Fruit fly (Drosophila melanogaster): ENCODE measurements around the gene nau.

nau gene

DNA sequence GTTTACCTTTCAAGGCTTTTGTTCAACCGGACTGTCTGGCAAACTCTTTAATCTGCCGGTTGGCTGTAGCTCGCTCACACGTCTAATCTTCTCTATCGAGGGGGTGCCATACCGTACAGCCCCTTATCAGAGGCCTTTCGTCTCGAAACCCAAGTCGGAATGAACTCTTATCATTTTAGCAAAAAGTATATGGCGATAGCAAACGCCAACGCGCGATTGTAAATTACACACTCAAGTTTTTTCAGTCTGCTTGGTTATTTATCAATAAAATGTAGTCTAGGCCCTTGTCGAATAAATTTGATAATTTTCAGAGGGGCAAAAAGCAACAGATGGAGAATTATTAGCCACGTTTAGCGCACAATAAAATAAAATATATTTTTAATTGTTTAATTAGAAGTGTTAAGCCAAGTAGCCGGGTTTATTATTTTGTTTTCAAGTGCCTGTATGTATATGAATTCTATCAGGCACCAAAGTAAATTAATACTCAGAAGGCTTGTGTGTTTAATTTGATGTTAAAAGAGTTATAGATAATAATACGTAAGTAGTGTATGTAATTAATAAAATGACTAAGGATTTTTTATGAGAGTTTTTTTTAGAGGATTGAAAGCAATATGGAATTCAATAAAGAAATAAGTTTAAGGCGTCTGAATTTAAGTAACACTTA is 6.8 kb upstream of the nau start (continued):
- TF ChIP-seq zen (tag; optimal IDR thresholded peaks at IDR 0.05) (no peak), CG12104 (GFP tag; optimal IDR thresholded peaks at IDR 0.05) (no peak), YL-1 (GFP tag; optimal IDR thresholded peaks at IDR 0.05) (no peak), CG8290 (GFP tag; optimal IDR thresholded peaks at IDR 0.05) (no peak), CG8290 (tag; optimal IDR thresholded peaks at IDR 0.05) (peak in 1 of 2 experiments; percentile 8), zfh1 (GFP tag; IDR thresholded peaks at IDR 0.05) (no peak), ab (GFP tag; optimal IDR thresholded peaks at IDR 0.05) (no peak), peb (GFP tag; IDR thresholded peaks at IDR 0.05) (no peak), odd (GFP tag; optimal IDR thresholded peaks at IDR 0.05) (no peak), CG4424 (GFP tag; optimal IDR thresholded peaks at IDR 0.05) (no peak), CG3995 (GFP tag; optimal IDR thresholded peaks at IDR 0.05) (no peak), CG6854 (GFP tag; optimal IDR thresholded peaks at IDR 0.05) (no peak), CG7839 (tag; optimal IDR thresholded peaks at IDR 0.05) (no peak), CG3847 (GFP tag; IDR thresholded peaks at IDR 0.05) (no peak), CG2199 (GFP tag; IDR thresholded peaks at IDR 0.05) (no peak), pho (GFP tag; optimal IDR thresholded peaks at IDR 0.05) (no peak), chinmo (GFP tag; IDR thresholded peaks at IDR 0.05; ENCODE audit: partially characterized antibody) (0 out of 4 replicates have a peak, but pooled peaks have one; percentile 16), sens-2 (GFP tag; IDR thresholded peaks at IDR 0.05) (no peak), CG1647 (GFP tag; optimal IDR thresholded peaks at IDR 0.05) (no peak), so (GFP tag; IDR thresholded peaks at IDR 0.05) (no peak), ro (GFP tag; IDR thresholded peaks at IDR 0.05) (no peak), Atf3 (GFP tag; optimal IDR thresholded peaks at IDR 0.05) (no peak), ranshi (GFP tag; IDR thresholded peaks at IDR 0.05) (no peak), ewg (GFP tag; optimal IDR thresholded peaks at IDR 0.05) (no peak), CG9609 (GFP tag; optimal IDR thresholded peaks at IDR 0.05) (no peak), CG17829 (tag; optimal IDR thresholded peaks at IDR 0.05) (no peak), pum (GFP tag; optimal IDR thresholded peaks at IDR 0.05) (no peak), oc (tag; optimal IDR thresholded peaks at IDR 0.05) (no peak), cwo (GFP tag; optimal IDR thresholded peaks at IDR 0.05) (peak; percentile 39), CG18262 (tag; optimal IDR thresholded peaks at IDR 0.05) (no peak), ssp (GFP tag; IDR thresholded peaks at IDR 0.05) (no peak), Hr39 (optimal IDR thresholded peaks at IDR 0.05) (no peak), Adf1 (GFP tag; IDR thresholded peaks at IDR 0.05) (no peak; the same call in 1 of the 2 replicates), CHES-1-like (GFP tag; optimal IDR thresholded peaks at IDR 0.05) (no peak), CG6689 (GFP tag; IDR thresholded peaks at IDR 0.05) (no peak), br (optimal IDR thresholded peaks at IDR 0.05) (no peak), CG10147 (GFP tag; optimal IDR thresholded peaks at IDR 0.05) (no peak), ftz-f1 (GFP tag; optimal IDR thresholded peaks at IDR 0.05) (no peak), chm (GFP tag; IDR thresholded peaks at IDR 0.05) (no peak; the same call in 1 of the 2 replicates), CG8478 (optimal IDR thresholded peaks at IDR 0.05) (no peak), CG30020 (tag; optimal IDR thresholded peaks at IDR 0.05) (no peak), CG32772 (GFP tag; IDR thresholded peaks at IDR 0.05) (no peak), eve (GFP tag; optimal IDR thresholded peaks at IDR 0.05) (no peak), crc (GFP tag; optimal IDR thresholded peaks at IDR 0.05) (no peak), grn (GFP tag; optimal IDR thresholded peaks at IDR 0.05) (peak; percentile 73), CG17802 (tag; optimal IDR thresholded peaks at IDR 0.05) (no peak), CG6765 (GFP tag; optimal IDR thresholded peaks at IDR 0.05) (no peak), Hr51 (GFP tag; optimal IDR thresholded peaks at IDR 0.05) (no peak), HLH54F (GFP tag; optimal IDR thresholded peaks at IDR 0.05) (no peak), vnd (GFP tag; IDR thresholded peaks at IDR 0.05; ENCODE audit: partially characterized antibody) (no peak), ara (GFP tag; IDR thresholded peaks at IDR 0.05) (no peak), Jarid2 (GFP tag; optimal IDR thresholded peaks at IDR 0.05) (no peak), cad (GFP tag; optimal IDR thresholded peaks at IDR 0.05) (no peak)
